Fruit fly (Drosophila melanogaster): ENCODE data around the gene Acsf2.
A peak's percentile ranks its signal among the peaks of the same experiment; 100 is the strongest.

Acsf2 gene

dm6 chr2L:5324958-5325850 is 16.8 kb downstream of the Acsf2 start (continued):
- TF ChIP-seq CG13287 (GFP tag; IDR thresholded peaks at IDR 0.05; ENCODE audit: partially characterized antibody) (peak; percentile 77), ato (GFP tag; IDR thresholded peaks at IDR 0.05; ENCODE audit: partially characterized antibody) (no peak), Deaf1 (tag; optimal IDR thresholded peaks at IDR 0.05) (no peak), Adf1 (GFP tag; IDR thresholded peaks at IDR 0.05) (peak; percentile 58), CG6813 (GFP tag; optimal IDR thresholded peaks at IDR 0.05) (peak; percentile 67), CG2120 (GFP tag; optimal IDR thresholded peaks at IDR 0.05) (peak; percentile 57), nmo (GFP tag; optimal IDR thresholded peaks at IDR 0.05) (peak; percentile 37), fu2 (GFP tag; optimal IDR thresholded peaks at IDR 0.05) (peak; percentile 18), CG17328 (GFP tag; IDR thresholded peaks at IDR 0.05) (peak; percentile 61), jing (GFP tag; optimal IDR thresholded peaks at IDR 0.05) (no peak), pan (optimal IDR thresholded peaks at IDR 0.05) (no peak), pan (GFP tag; optimal IDR thresholded peaks at IDR 0.05 in 1 of 2, IDR thresholded peaks at IDR 0.05 in 1 of 2) (peak in 1 of 2 experiments; percentile 72), zen2 (GFP tag; IDR thresholded peaks at IDR 0.05; ENCODE audit: partially characterized antibody) (no peak; the same call in 2 of the 3 replicates), CG4820 (GFP tag; optimal IDR thresholded peaks at IDR 0.05) (no peak), sens-2 (GFP tag; IDR thresholded peaks at IDR 0.05) (no peak), CG42726 (GFP tag; IDR thresholded peaks at IDR 0.05; ENCODE audit: partially characterized antibody) (peak; percentile 42; the same call in 1 of the 2 replicates), NC2β (GFP tag; optimal IDR thresholded peaks at IDR 0.05) (no peak), unpg (GFP tag; optimal IDR thresholded peaks at IDR 0.05) (no peak), lilli (GFP tag; optimal IDR thresholded peaks at IDR 0.05) (peak; percentile 55), CG16813 (GFP tag; IDR thresholded peaks at IDR 0.05; ENCODE audit: partially characterized antibody) (peak; percentile 71), trem (tag; optimal IDR thresholded peaks at IDR 0.05) (peak; percentile 19), lbe (GFP tag; optimal IDR thresholded peaks at IDR 0.05) (peak; percentile 21), bcd (GFP tag; optimal IDR thresholded peaks at IDR 0.05) (peak; percentile 25), shn (GFP tag; optimal IDR thresholded peaks at IDR 0.05) (no peak), CG10462 (GFP tag; optimal IDR thresholded peaks at IDR 0.05) (no peak), CG9727 (GFP tag; optimal IDR thresholded peaks at IDR 0.05) (peak; percentile 39), CG14441 (GFP tag; IDR thresholded peaks at IDR 0.05) (peak; percentile 81), phol (tag; optimal IDR thresholded peaks at IDR 0.05) (peak; percentile 97), CG17385 (GFP tag; optimal IDR thresholded peaks at IDR 0.05) (peak; percentile 93), CG1832 (GFP tag; optimal IDR thresholded peaks at IDR 0.05) (peak; percentile 57), ac (GFP tag; optimal IDR thresholded peaks at IDR 0.05) (no peak), ind (GFP tag; optimal IDR thresholded peaks at IDR 0.05) (peak; percentile 53), ATbp (GFP tag; optimal IDR thresholded peaks at IDR 0.05) (no peak), CG4360 (GFP tag; IDR thresholded peaks at IDR 0.05) (no peak), CG14860 (GFP tag; IDR thresholded peaks at IDR 0.05; ENCODE audit: partially characterized antibody) (peak; percentile 73), CG12391 (tag; optimal IDR thresholded peaks at IDR 0.05) (peak; percentile 36), zfh1 (GFP tag; IDR thresholded peaks at IDR 0.05) (peak; percentile 31; the same call in 1 of the 3 replicates), CG7556 (GFP tag; optimal IDR thresholded peaks at IDR 0.05) (peak; percentile 48), pb (GFP tag; optimal IDR thresholded peaks at IDR 0.05) (no peak), sqz (GFP tag; optimal IDR thresholded peaks at IDR 0.05) (no peak), Dip2 (GFP tag; IDR thresholded peaks at IDR 0.05) (no peak), CG15696 (tag; optimal IDR thresholded peaks at IDR 0.05) (no peak), CG9932 (GFP tag; IDR thresholded peaks at IDR 0.05) (peak; percentile 76), NC2α (GFP tag; optimal IDR thresholded peaks at IDR 0.05) (no peak), pzg (GFP tag; optimal IDR thresholded peaks at IDR 0.05) (peak; percentile 34), CG16863 (GFP tag; optimal IDR thresholded peaks at IDR 0.05) (peak; percentile 3), CG3847 (GFP tag; IDR thresholded peaks at IDR 0.05) (peak; percentile 56), lola (GFP tag; optimal IDR thresholded peaks at IDR 0.05) (peak in 1 of 3 experiments; percentile 37)

Measured in whole organism, embryonic.